Worm (Caenorhabditis elegans): ENCODE results near the gene npr-36.

DNA sequence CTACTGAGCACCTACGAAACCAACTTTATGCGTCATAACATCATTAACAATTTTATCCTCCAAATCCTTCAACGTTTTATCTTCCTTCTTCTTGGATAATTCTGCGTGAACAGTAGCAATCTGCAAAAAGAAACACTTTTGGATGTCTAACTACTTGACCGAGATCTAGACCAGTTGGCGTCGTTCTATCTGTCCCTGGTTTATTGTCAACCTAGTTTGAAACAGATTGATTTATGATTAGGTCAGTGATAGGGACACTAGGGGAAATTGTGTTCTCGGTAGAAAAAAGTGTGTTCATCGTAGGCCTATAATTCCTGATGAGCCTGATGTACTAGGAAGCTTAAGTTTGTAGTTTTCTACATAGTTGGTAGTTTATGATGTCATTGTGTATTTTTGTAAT is 14.4 kb downstream of the npr-36 start:
- TF ChIP-seq nhr-10 (tag; optimal IDR thresholded peaks at IDR 0.05) (no peak), ama-1 (optimal IDR thresholded peaks at IDR 0.05) (no peak), nhr-25 (tag; optimal IDR thresholded peaks at IDR 0.05) (no peak), mdl-1 (tag; optimal IDR thresholded peaks at IDR 0.05) (no peak)
